Comparison of ENCODE assay signal across 1 fruit fly cellular context in the genomic region with DNA sequence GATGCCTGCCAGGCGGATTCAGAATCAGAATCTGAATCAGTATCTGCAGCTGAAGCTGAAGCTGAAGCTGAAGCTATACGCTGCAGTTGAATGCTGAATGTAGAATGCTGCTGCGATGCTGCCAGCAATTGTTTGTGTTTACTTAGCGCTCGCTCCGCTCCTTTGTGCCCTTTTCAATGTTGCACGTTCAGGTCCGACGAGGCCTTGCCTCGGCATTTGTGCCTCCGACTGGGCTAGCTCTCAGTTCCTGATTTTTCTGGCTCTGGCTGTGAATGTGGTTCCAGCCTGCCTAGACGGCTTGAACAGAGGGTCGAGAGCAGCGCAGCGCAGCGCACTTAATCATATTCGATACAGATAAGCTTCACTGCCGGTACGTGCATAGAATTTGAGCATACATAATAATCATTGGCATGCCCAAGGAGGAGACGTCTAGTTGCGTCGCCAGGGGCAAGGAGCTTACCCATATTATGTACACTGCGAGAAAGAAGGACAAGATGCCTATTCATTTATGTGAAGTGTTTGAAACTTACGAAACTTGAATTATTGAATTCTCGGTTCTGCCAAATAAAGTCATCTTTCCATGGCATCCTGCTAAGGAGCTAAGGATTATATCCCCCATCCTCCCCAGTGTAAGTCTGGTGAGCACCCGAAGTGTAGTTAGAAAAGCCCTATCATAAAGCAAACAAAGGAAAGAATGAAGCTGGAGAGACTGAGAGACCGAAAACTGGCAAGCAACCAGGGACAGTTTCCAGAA.
A peak's percentile ranks its signal among the peaks of the same experiment; 100 is the strongest.
TF ChIP-seq lines count a peak whose summit lies in the region.

No protein-coding gene starts in this region.

TF ChIP-seq in whole organism, embryonic, 481 proteins besides CTCF, POLR2A, EP300 and RAD21 (continued from another document and continues in another):
- TF ChIP-seq knrl (GFP tag; IDR thresholded peaks at IDR 0.05; lab: Robert Waterston, UW; ENCODE audit: partially characterized antibody), result no peak
- no peak for TF ChIP-seq Doc3 (GFP tag; IDR thresholded peaks at IDR 0.05; lab: Robert Waterston, UW; ENCODE audit: partially characterized antibody)
- TF ChIP-seq CG1233 (GFP tag; optimal IDR thresholded peaks at IDR 0.05; lab: Kevin White, UChicago), result peak; percentile 7
- TF ChIP-seq Awh (GFP tag; IDR thresholded peaks at IDR 0.05; lab: Robert Waterston, UW), result no peak
- peak; percentile 48; the same call in 2 of the 3 replicates for TF ChIP-seq row (GFP tag; IDR thresholded peaks at IDR 0.05; lab: Robert Waterston, UW)
- peak; percentile 52; the same call in 1 of the 2 replicates for TF ChIP-seq Xrp1 (GFP tag; IDR thresholded peaks at IDR 0.05; lab: Robert Waterston, UW)
- no peak for TF ChIP-seq ERR (GFP tag; optimal IDR thresholded peaks at IDR 0.05; lab: Kevin White, UChicago)
- TF ChIP-seq CG15073 (GFP tag; optimal IDR thresholded peaks at IDR 0.05; lab: Kevin White, UChicago), result no peak
- peak; percentile 24 for TF ChIP-seq Six4 (GFP tag; optimal IDR thresholded peaks at IDR 0.05; lab: Kevin White, UChicago)
- TF ChIP-seq Fer1 (GFP tag; optimal IDR thresholded peaks at IDR 0.05; lab: Kevin White, UChicago), result peak; percentile 40
- TF ChIP-seq nmo (GFP tag; optimal IDR thresholded peaks at IDR 0.05; lab: Kevin White, UChicago), result peak; percentile 38
- TF ChIP-seq Mes4 (GFP tag; optimal IDR thresholded peaks at IDR 0.05; lab: Kevin White, UChicago), result no peak
- no peak for TF ChIP-seq grn (GFP tag; optimal IDR thresholded peaks at IDR 0.05; lab: Kevin White, UChicago)
- TF ChIP-seq CG11696 (GFP tag; IDR thresholded peaks at IDR 0.05; lab: Robert Waterston, UW), result no peak
- peak; percentile 19 for TF ChIP-seq CG2202 (tag; optimal IDR thresholded peaks at IDR 0.05; lab: Kevin White, UChicago)
- TF ChIP-seq pros (GFP tag; optimal IDR thresholded peaks at IDR 0.05; lab: Kevin White, UChicago), result no peak
- TF ChIP-seq ind (GFP tag; optimal IDR thresholded peaks at IDR 0.05; lab: Kevin White, UChicago), result peak; percentile 2
- TF ChIP-seq nerfin-2 (GFP tag; IDR thresholded peaks at IDR 0.05; lab: Robert Waterston, UW; ENCODE audit: partially characterized antibody), result no peak
- TF ChIP-seq CG9797 (GFP tag; optimal IDR thresholded peaks at IDR 0.05; lab: Kevin White, UChicago), result no peak
- TF ChIP-seq CG9437 (GFP tag; optimal IDR thresholded peaks at IDR 0.05; lab: Kevin White, UChicago), result no peak
- peak in 1 of 2 experiments; percentile 5 for TF ChIP-seq Hr51 (GFP tag; optimal IDR thresholded peaks at IDR 0.05; lab: Kevin White, UChicago)
- TF ChIP-seq CG3281 (GFP tag; optimal IDR thresholded peaks at IDR 0.05; lab: Kevin White, UChicago), result peak; percentile 20
- no peak for TF ChIP-seq Poxn (GFP tag; IDR thresholded peaks at IDR 0.05; lab: Robert Waterston, UW)
- TF ChIP-seq tap (tag; optimal IDR thresholded peaks at IDR 0.05; lab: Kevin White, UChicago), result no peak
- TF ChIP-seq peb (GFP tag; IDR thresholded peaks at IDR 0.05; lab: Robert Waterston, UW), result no peak
- no peak for TF ChIP-seq CG17186 (GFP tag; optimal IDR thresholded peaks at IDR 0.05; lab: Kevin White, UChicago)
- peak; percentile 21; the same call in 1 of the 2 replicates for TF ChIP-seq CG10366 (GFP tag; IDR thresholded peaks at IDR 0.05; lab: Robert Waterston, UW)
- peak; percentile 6 for TF ChIP-seq HLH54F (GFP tag; optimal IDR thresholded peaks at IDR 0.05; lab: Kevin White, UChicago)
- peak; percentile 78 for TF ChIP-seq sens (GFP tag; lab: Kevin White, UChicago)
- no peak for TF ChIP-seq CG2889 (GFP tag; IDR thresholded peaks at IDR 0.05; lab: Robert Waterston, UW)
- no peak for TF ChIP-seq psq (GFP tag; optimal IDR thresholded peaks at IDR 0.05; lab: Kevin White, UChicago)
- TF ChIP-seq Dref (GFP tag; IDR thresholded peaks at IDR 0.05; lab: Robert Waterston, UW), result no peak
- TF ChIP-seq C15 (GFP tag; IDR thresholded peaks at IDR 0.05; lab: Robert Waterston, UW), result no peak
- no peak for TF ChIP-seq CG17359 (tag; optimal IDR thresholded peaks at IDR 0.05; lab: Kevin White, UChicago)
- no peak for TF ChIP-seq tgo (GFP tag; IDR thresholded peaks at IDR 0.05; lab: Robert Waterston, UW)
- no peak for TF ChIP-seq CG4282 (GFP tag; optimal IDR thresholded peaks at IDR 0.05; lab: Kevin White, UChicago)
- TF ChIP-seq ranshi (GFP tag; IDR thresholded peaks at IDR 0.05; lab: Robert Waterston, UW), result no peak
- TF ChIP-seq vvl (GFP tag; IDR thresholded peaks at IDR 0.05; lab: Robert Waterston, UW), result 0 out of 2 replicates have a peak, but pooled peaks have one; percentile 43
- TF ChIP-seq dati (GFP tag; IDR thresholded peaks at IDR 0.05; lab: Robert Waterston, UW), result no peak
- peak; percentile 11 for TF ChIP-seq az2 (GFP tag; optimal IDR thresholded peaks at IDR 0.05; lab: Kevin White, UChicago)
- no peak for TF ChIP-seq Hsf (GFP tag; optimal IDR thresholded peaks at IDR 0.05; lab: Kevin White, UChicago)
- TF ChIP-seq klu (GFP tag; IDR thresholded peaks at IDR 0.05; lab: Robert Waterston, UW), result no peak
- peak; percentile 13 for TF ChIP-seq abd-A (tag; optimal IDR thresholded peaks at IDR 0.05; lab: Kevin White, UChicago)
- TF ChIP-seq CG32532 (GFP tag; IDR thresholded peaks at IDR 0.05; lab: Robert Waterston, UW), result no peak; the same call in 1 of the 2 replicates
- peak; percentile 33 to 79 for TF ChIP-seq bsh (GFP tag; optimal IDR thresholded peaks at IDR 0.05; lab: Kevin White, UChicago)
- peak; percentile 32 for TF ChIP-seq grau (tag; optimal IDR thresholded peaks at IDR 0.05; lab: Kevin White, UChicago)
- no peak for TF ChIP-seq CG6765 (GFP tag; optimal IDR thresholded peaks at IDR 0.05; lab: Kevin White, UChicago)
- TF ChIP-seq Pdp1 (GFP tag; optimal IDR thresholded peaks at IDR 0.05; lab: Kevin White, UChicago), result no peak
- no peak for TF ChIP-seq fu2 (GFP tag; optimal IDR thresholded peaks at IDR 0.05; lab: Kevin White, UChicago)
- peak; percentile 3 for TF ChIP-seq CG17385 (GFP tag; optimal IDR thresholded peaks at IDR 0.05; lab: Kevin White, UChicago)
- TF ChIP-seq sima (GFP tag; optimal IDR thresholded peaks at IDR 0.05; lab: Kevin White, UChicago), result no peak
- TF ChIP-seq CG14050 (GFP tag; IDR thresholded peaks at IDR 0.05; lab: Robert Waterston, UW), result no peak
- peak; percentile 2 for TF ChIP-seq Ets65A (GFP tag; lab: Kevin White, UChicago)
- no peak for TF ChIP-seq Lpt (GFP tag; optimal IDR thresholded peaks at IDR 0.05; lab: Kevin White, UChicago)
- TF ChIP-seq Adf1 (GFP tag; IDR thresholded peaks at IDR 0.05; lab: Robert Waterston, UW), result no peak
- peak; percentile 45 for TF ChIP-seq gsb-n (tag; optimal IDR thresholded peaks at IDR 0.05; lab: Kevin White, UChicago)
- TF ChIP-seq CG3407 (GFP tag; optimal IDR thresholded peaks at IDR 0.05; lab: Kevin White, UChicago), result no peak
- no peak for TF ChIP-seq bbx (GFP tag; IDR thresholded peaks at IDR 0.05; lab: Robert Waterston, UW; ENCODE audit: partially characterized antibody)
- no peak for TF ChIP-seq gt (GFP tag; IDR thresholded peaks at IDR 0.05; lab: Robert Waterston, UW)
- peak; percentile 26 for TF ChIP-seq scrt (GFP tag; optimal IDR thresholded peaks at IDR 0.05; lab: Kevin White, UChicago)
- TF ChIP-seq CG8089 (GFP tag; optimal IDR thresholded peaks at IDR 0.05; lab: Kevin White, UChicago), result peak; percentile 11
- TF ChIP-seq tll (GFP tag; optimal IDR thresholded peaks at IDR 0.05; lab: Kevin White, UChicago), result peak in 1 of 2 experiments; percentile 47
- TF ChIP-seq Hand (GFP tag; optimal IDR thresholded peaks at IDR 0.05; lab: Kevin White, UChicago), result no peak
- 0 out of 3 replicates have a peak, but pooled peaks have one; percentile 32 for TF ChIP-seq CG7357 (GFP tag; IDR thresholded peaks at IDR 0.05; lab: Robert Waterston, UW)
- TF ChIP-seq CG8478 (optimal IDR thresholded peaks at IDR 0.05; lab: Kevin White, UChicago), result no peak
- TF ChIP-seq Taf1 (GFP tag; IDR thresholded peaks at IDR 0.05; lab: Robert Waterston, UW), result no peak
- no peak for TF ChIP-seq Nf-YA (GFP tag; IDR thresholded peaks at IDR 0.05; lab: Robert Waterston, UW)
- no peak for TF ChIP-seq PHDP (tag; optimal IDR thresholded peaks at IDR 0.05; lab: Kevin White, UChicago)
- no peak for TF ChIP-seq h (optimal IDR thresholded peaks at IDR 0.05; lab: Kevin White, UChicago)
- TF ChIP-seq cg (GFP tag; optimal IDR thresholded peaks at IDR 0.05; lab: Kevin White, UChicago), result no peak
- no peak for TF ChIP-seq E2f1 (GFP tag; IDR thresholded peaks at IDR 0.05; lab: Robert Waterston, UW)
- TF ChIP-seq CG2678 (tag; optimal IDR thresholded peaks at IDR 0.05; lab: Kevin White, UChicago), result peak; percentile 57
- TF ChIP-seq aop (GFP tag; IDR thresholded peaks at IDR 0.05; lab: Robert Waterston, UW), result no peak
- TF ChIP-seq CG10462 (GFP tag; optimal IDR thresholded peaks at IDR 0.05; lab: Kevin White, UChicago), result no peak
- TF ChIP-seq pnt (GFP tag; optimal IDR thresholded peaks at IDR 0.05; lab: Kevin White, UChicago), result no peak
- peak; percentile 40; the same call in 1 of the 3 replicates for TF ChIP-seq croc (GFP tag; conservative IDR thresholded peaks at IDR 0.05; lab: Robert Waterston, UW)
- no peak for TF ChIP-seq CG7556 (GFP tag; optimal IDR thresholded peaks at IDR 0.05; lab: Kevin White, UChicago)
- TF ChIP-seq Nf-YC (tag; optimal IDR thresholded peaks at IDR 0.05; lab: Kevin White, UChicago), result no peak
- no peak for TF ChIP-seq tx (GFP tag; optimal IDR thresholded peaks at IDR 0.05; lab: Kevin White, UChicago)
- no peak for TF ChIP-seq CG11456 (GFP tag; IDR thresholded peaks at IDR 0.05; lab: Robert Waterston, UW)
- TF ChIP-seq CG2712 (tag; optimal IDR thresholded peaks at IDR 0.05; lab: Kevin White, UChicago), result peak; percentile 39
- TF ChIP-seq CG6654 (GFP tag; optimal IDR thresholded peaks at IDR 0.05; lab: Kevin White, UChicago), result no peak
- TF ChIP-seq CG11504 (tag; optimal IDR thresholded peaks at IDR 0.05; lab: Kevin White, UChicago), result peak; percentile 45
- no peak for TF ChIP-seq Atf-2 (GFP tag; optimal IDR thresholded peaks at IDR 0.05; lab: Kevin White, UChicago)
- no peak for TF ChIP-seq dan (GFP tag; IDR thresholded peaks at IDR 0.05; lab: Robert Waterston, UW)
- no peak for TF ChIP-seq zfh2 (GFP tag; optimal IDR thresholded peaks at IDR 0.05; lab: Kevin White, UChicago)
- 0 out of 3 replicates have a peak, but pooled peaks have one; percentile 17 for TF ChIP-seq otp (GFP tag; IDR thresholded peaks at IDR 0.05; lab: Robert Waterston, UW)
- no peak for TF ChIP-seq Dip3 (GFP tag; optimal IDR thresholded peaks at IDR 0.05; lab: Kevin White, UChicago)
- no peak for TF ChIP-seq HLH3B (GFP tag; IDR thresholded peaks at IDR 0.05; lab: Robert Waterston, UW)
- no peak for TF ChIP-seq hkb (optimal IDR thresholded peaks at IDR 0.05; lab: Kevin White, UChicago)
- no peak for TF ChIP-seq hkb (GFP tag; IDR thresholded peaks at IDR 0.05; lab: Robert Waterston, UW)
- no peak for TF ChIP-seq CG4617 (GFP tag; optimal IDR thresholded peaks at IDR 0.05; lab: Kevin White, UChicago; ENCODE audit: borderline replicate concordance)
- 0 out of 2 replicates have a peak, but pooled peaks have one; percentile 37 for TF ChIP-seq CG6689 (GFP tag; IDR thresholded peaks at IDR 0.05; lab: Robert Waterston, UW)
- TF ChIP-seq CG10274 (GFP tag; optimal IDR thresholded peaks at IDR 0.05; lab: Kevin White, UChicago), result no peak
- no peak for TF ChIP-seq E2f2 (GFP tag; IDR thresholded peaks at IDR 0.05; lab: Robert Waterston, UW)
- no peak for TF ChIP-seq CG7745 (tag; optimal IDR thresholded peaks at IDR 0.05; lab: Kevin White, UChicago)
- peak; percentile 56 for TF ChIP-seq onecut (GFP tag; IDR thresholded peaks at IDR 0.05; lab: Robert Waterston, UW)
- TF ChIP-seq ab (GFP tag; optimal IDR thresholded peaks at IDR 0.05; lab: Kevin White, UChicago), result no peak
- TF ChIP-seq CG13894 (tag; optimal IDR thresholded peaks at IDR 0.05; lab: Kevin White, UChicago), result peak; percentile 19
- no peak for TF ChIP-seq CG2875 (GFP tag; optimal IDR thresholded peaks at IDR 0.05; lab: Kevin White, UChicago)
- TF ChIP-seq disco-r (GFP tag; optimal IDR thresholded peaks at IDR 0.05; lab: Kevin White, UChicago), result no peak
- peak; percentile 82 for TF ChIP-seq Med (GFP tag; lab: Kevin White, UChicago)
- TF ChIP-seq gcm2 (GFP tag; optimal IDR thresholded peaks at IDR 0.05; lab: Kevin White, UChicago), result no peak
- TF ChIP-seq CG7839 (tag; optimal IDR thresholded peaks at IDR 0.05; lab: Kevin White, UChicago), result peak; percentile 35
- TF ChIP-seq oc (tag; optimal IDR thresholded peaks at IDR 0.05; lab: Kevin White, UChicago), result peak; percentile 62
- TF ChIP-seq NFAT (GFP tag; IDR thresholded peaks at IDR 0.05; lab: Robert Waterston, UW), result 0 out of 2 replicates have a peak, but pooled peaks have one; percentile 21
- TF ChIP-seq lilli (GFP tag; optimal IDR thresholded peaks at IDR 0.05; lab: Kevin White, UChicago), result no peak
- TF ChIP-seq Bdp1 (GFP tag; optimal IDR thresholded peaks at IDR 0.05; lab: Kevin White, UChicago), result no peak
- no peak for TF ChIP-seq CG14860 (GFP tag; IDR thresholded peaks at IDR 0.05; lab: Robert Waterston, UW; ENCODE audit: partially characterized antibody)
- no peak for TF ChIP-seq CG17568 (GFP tag; optimal IDR thresholded peaks at IDR 0.05; lab: Kevin White, UChicago)
- peak; percentile 53; the same call in 2 of the 3 replicates for TF ChIP-seq CG2199 (GFP tag; IDR thresholded peaks at IDR 0.05; lab: Robert Waterston, UW)
- peak; percentile 36 for TF ChIP-seq CG2120 (GFP tag; optimal IDR thresholded peaks at IDR 0.05; lab: Kevin White, UChicago)
- no peak for TF ChIP-seq Neu2 (GFP tag; optimal IDR thresholded peaks at IDR 0.05; lab: Kevin White, UChicago; ENCODE audit: borderline replicate concordance)
- no peak for TF ChIP-seq CG9727 (GFP tag; optimal IDR thresholded peaks at IDR 0.05; lab: Kevin White, UChicago)
- no peak for TF ChIP-seq D19B (GFP tag; optimal IDR thresholded peaks at IDR 0.05; lab: Kevin White, UChicago)
- no peak for TF ChIP-seq so (GFP tag; IDR thresholded peaks at IDR 0.05; lab: Robert Waterston, UW)
- TF ChIP-seq CG32767 (GFP tag; IDR thresholded peaks at IDR 0.05; lab: Robert Waterston, UW), result no peak
- TF ChIP-seq CG6791 (GFP tag; IDR thresholded peaks at IDR 0.05; lab: Robert Waterston, UW; ENCODE audit: partially characterized antibody), result no peak
- TF ChIP-seq CG10565 (GFP tag; optimal IDR thresholded peaks at IDR 0.05; lab: Kevin White, UChicago), result no peak
- no peak for TF ChIP-seq stwl (tag; optimal IDR thresholded peaks at IDR 0.05; lab: Kevin White, UChicago)
- peak; percentile 17 for TF ChIP-seq CG8924 (tag; optimal IDR thresholded peaks at IDR 0.05; lab: Kevin White, UChicago)
- TF ChIP-seq CG43689 (GFP tag; IDR thresholded peaks at IDR 0.05; lab: Robert Waterston, UW), result no peak
- no peak for TF ChIP-seq CG12744 (GFP tag; optimal IDR thresholded peaks at IDR 0.05; lab: Kevin White, UChicago)
- TF ChIP-seq CG10979 (tag; optimal IDR thresholded peaks at IDR 0.05; lab: Kevin White, UChicago), result peak; percentile 50
- peak; percentile 50 for TF ChIP-seq Antp (GFP tag; optimal IDR thresholded peaks at IDR 0.05; lab: Kevin White, UChicago)
